Worm (Caenorhabditis elegans) whole organism, mixed stage, embryonic: ENCODE results near the gene zfp-2.
A peak's percentile ranks its signal among the peaks of the same experiment; 100 is the strongest.

Experiments used
- M03D4.4 ChIP-seq: sonication (generic microtip); optimal IDR thresholded peaks from 2 replicates; lab custom pipeline; 2017; ENCODE audit warnings: mild to moderate bottlenecking, missing genetic modification characterization, missing compliant biosample characterization
- bed-3 ChIP-seq: fragments of 200-800 bp; sonication (Bioruptor generic); optimal IDR thresholded peaks from 3 replicates; lab custom pipeline; 2018; ENCODE audit warnings: mild to moderate bottlenecking, missing genetic modification characterization, moderate library complexity, missing compliant biosample characterization
- blmp-1 ChIP-seq: fragments of 150-350 bp; optimal IDR thresholded peaks from 2 replicates; lab custom pipeline; 2014; ENCODE audit warnings: missing biosample characterization, missing genetic modification characterization
- ceh-39 ChIP-seq: fragments of 150-350 bp; optimal IDR thresholded peaks from 2 replicates; lab custom pipeline; 2014; ENCODE audit warnings: missing biosample characterization, missing genetic modification characterization
- ceh-43 ChIP-seq: fragments of 200-800 bp; sonication (Bioruptor generic); optimal IDR thresholded peaks from 2 replicates; lab custom pipeline; 2018; ENCODE audit warnings: mild to moderate bottlenecking, missing genetic modification characterization, moderate library complexity, missing compliant biosample characterization
- ceh-83 ChIP-seq: fragments of 200-800 bp; sonication (Bioruptor generic); optimal IDR thresholded peaks from 2 replicates; lab custom pipeline; 2018; ENCODE audit warnings: mild to moderate bottlenecking, missing genetic modification characterization, missing compliant biosample characterization
- ces-1 ChIP-seq: fragments of 150-350 bp; optimal IDR thresholded peaks from 2 replicates; lab custom pipeline; 2014; ENCODE audit warnings: missing biosample characterization, missing genetic modification reagents, missing genetic modification characterization
- drap-1 ChIP-seq: fragments of 200-800 bp; sonication (Bioruptor generic); optimal IDR thresholded peaks from 3 replicates; lab custom pipeline; 2018; ENCODE audit warnings: mild to moderate bottlenecking, missing genetic modification characterization, missing compliant biosample characterization
- elt-1 ChIP-seq: sonication (generic microtip); optimal IDR thresholded peaks from 2 replicates; lab custom pipeline; 2017; ENCODE audit warnings: missing genetic modification characterization, mild to moderate bottlenecking, missing compliant biosample characterization, antibody characterized with exemption, moderate library complexity, borderline replicate concordance; ENCODE audit not compliant: insufficient read depth
- elt-3 ChIP-seq: fragments of 150-350 bp; optimal IDR thresholded peaks from 2 replicates; lab custom pipeline; 2014; ENCODE audit warnings: missing biosample characterization, missing genetic modification characterization
- flh-1 ChIP-seq: fragments of 200-800 bp; sonication (Bioruptor generic); optimal IDR thresholded peaks from 2 replicates; lab custom pipeline; 2018; ENCODE audit warnings: mild to moderate bottlenecking, missing genetic modification characterization, moderate library complexity, missing compliant biosample characterization
- ham-2 ChIP-seq: fragments of 200-800 bp; sonication (Bioruptor generic); optimal IDR thresholded peaks from 2 replicates; lab custom pipeline; 2018; ENCODE audit warnings: mild to moderate bottlenecking, missing genetic modification characterization, missing compliant biosample characterization
- hlh-1 ChIP-seq: fragments of 150-350 bp; optimal IDR thresholded peaks from 2 replicates; lab custom pipeline; 2014; ENCODE audit warnings: missing biosample characterization, missing genetic modification reagents, missing genetic modification characterization
- lin-32 ChIP-seq: fragments of 200-800 bp; sonication (Bioruptor generic); optimal IDR thresholded peaks from 2 replicates; lab custom pipeline; 2018; ENCODE audit warnings: mild to moderate bottlenecking, missing genetic modification characterization, missing compliant biosample characterization
- lsy-2 ChIP-seq: fragments of 150-350 bp; optimal IDR thresholded peaks from 2 replicates; lab custom pipeline; 2014; ENCODE audit warnings: missing biosample characterization, missing genetic modification characterization
- mab-5 ChIP-seq: fragments of 150-350 bp; optimal IDR thresholded peaks from 2 replicates; lab custom pipeline; 2014; ENCODE audit warnings: missing biosample characterization, missing genetic modification characterization
- mep-1 ChIP-seq: fragments of 150-350 bp; optimal IDR thresholded peaks from 2 replicates; lab custom pipeline; 2017; ENCODE audit warnings: missing biosample characterization, missing genetic modification reagents, missing genetic modification characterization, inconsistent platforms
- mls-2 ChIP-seq: sonication (generic microtip); optimal IDR thresholded peaks from 2 replicates; lab custom pipeline; 2016; ENCODE audit warnings: mild to moderate bottlenecking, missing genetic modification characterization, moderate library complexity, missing compliant biosample characterization
- nhr-12 ChIP-seq: fragments of 150-350 bp; optimal IDR thresholded peaks from 2 replicates; lab custom pipeline; 2014; ENCODE audit warnings: missing biosample characterization, missing genetic modification characterization
- nhr-237 ChIP-seq: fragments of 150-350 bp; optimal IDR thresholded peaks from 2 replicates; lab custom pipeline; 2014; ENCODE audit warnings: missing biosample characterization, missing genetic modification characterization
- nhr-76 ChIP-seq: sonication (generic microtip); optimal IDR thresholded peaks from 2 replicates; lab custom pipeline; 2017; ENCODE audit warnings: missing biosample characterization, missing genetic modification characterization
- pha-4 ChIP-seq: fragments of 150-350 bp; optimal IDR thresholded peaks from 2 replicates; lab custom pipeline; 2018; ENCODE audit warnings: missing biosample characterization, missing genetic modification reagents, missing genetic modification characterization
- sem-2 ChIP-seq: fragments of 200-800 bp; sonication (Bioruptor generic); optimal IDR thresholded peaks from 2 replicates; lab custom pipeline; 2018; ENCODE audit warnings: mild to moderate bottlenecking, missing genetic modification characterization, missing compliant biosample characterization
- snpc-4 ChIP-seq: fragments of 150-350 bp; optimal IDR thresholded peaks from 2 replicates; lab custom pipeline; 2014; ENCODE audit warnings: missing biosample characterization, missing genetic modification characterization
- sptf-1 ChIP-seq: sonication (generic microtip); optimal IDR thresholded peaks from 2 replicates; lab custom pipeline; 2017; ENCODE audit warnings: mild to moderate bottlenecking, missing genetic modification characterization, moderate library complexity, missing compliant biosample characterization
- unc-120 ChIP-seq: sonication (generic microtip); optimal IDR thresholded peaks from 2 replicates; lab custom pipeline; 2017; ENCODE audit warnings: missing genetic modification characterization, missing compliant biosample characterization; ENCODE audit not compliant: poor library complexity, severe bottlenecking
- unc-39 ChIP-seq: fragments of 150-350 bp; optimal IDR thresholded peaks from 2 replicates; lab custom pipeline; 2014; ENCODE audit warnings: missing biosample characterization, missing genetic modification characterization
- unc-62 ChIP-seq: fragments of 150-350 bp; optimal IDR thresholded peaks from 2 replicates; lab custom pipeline; 2014; ENCODE audit warnings: missing biosample characterization, missing genetic modification reagents, missing genetic modification characterization
- zip-8 ChIP-seq: fragments of 150-350 bp; optimal IDR thresholded peaks from 2 replicates; lab custom pipeline; 2014; ENCODE audit warnings: missing biosample characterization, missing genetic modification characterization

The zfp-2 gene

ce11 chrII:9591071-9591470 is 33.6 kb downstream of the zfp-2 start, which contains the start of the genes E02H1.1 and tag-124:
TSS of gene E02H1.1 (minus strand) at chrII:9591164.
TSS of gene tag-124 (plus strand) at chrII:9591292.
- TF ChIP-seq elt-3 (tag; lab: Kevin White, UChicago) (no peak), mab-5 (no peak), nhr-237 (peak; percentile 37), lsy-2 (peak; percentile 25), ces-1 (peak; percentile 16), mep-1 (tag; lab: Kevin White, UChicago) (peak; percentile 28)

DNA sequence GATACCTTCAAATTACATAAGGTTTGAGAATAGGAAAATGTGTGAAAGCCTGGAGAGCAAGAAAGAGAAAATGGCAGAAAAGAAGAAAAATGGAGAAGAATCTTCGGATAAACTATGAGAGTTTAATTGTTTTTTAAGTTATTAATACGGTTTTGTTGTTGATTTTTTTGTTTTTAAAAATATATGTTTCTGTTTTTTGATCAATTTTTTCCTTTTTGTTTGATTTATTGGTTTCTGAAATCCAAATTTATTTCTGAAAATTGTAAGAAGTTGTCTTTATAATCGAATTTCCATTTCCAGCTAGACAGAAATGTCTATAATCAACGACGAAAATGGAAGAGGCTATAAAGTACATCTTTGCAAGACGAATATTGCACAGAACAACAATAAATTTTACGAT is 35.3 kb downstream of the zfp-2 start, which contains the start of gene parp-2:
Gene parp-2, plus strand, starts transcription at position 301 of the 400 bp plus-strand sequence.
- TF ChIP-seq lin-32 (GFP tag; lab: Kevin White, UChicago) (no peak), hlh-1 (tag; lab: Kevin White, UChicago) (no peak), ham-2 (GFP tag; lab: Kevin White, UChicago) (no peak), unc-120 (no peak), elt-3 (tag; lab: Kevin White, UChicago) (no peak), bed-3 (no peak), ceh-39 (no peak), ceh-43 (GFP tag; lab: Kevin White, UChicago) (no peak), nhr-237 (no peak), sptf-1 (tag; lab: Kevin White, UChicago) (no peak), unc-39 (no peak), mab-5 (no peak)

ce11 chrII:9594924-9595323 is 37.5 kb downstream of the zfp-2 start, which contains the start of gene E02H1.5:
TSS of gene E02H1.5 (plus strand) at chrII:9595224.
- TF ChIP-seq ceh-83 (GFP tag; lab: Kevin White, UChicago), result no peak

- no peak for TF ChIP-seq zip-8 (tag; lab: Kevin White, UChicago)
- TF ChIP-seq, all 35 proteins: peak for 0
These were observed 39.0 kb downstream of the zfp-2 start, which contains the start of gene E02H1.6 for ce11 chrII:9596401-9596800. TSS of gene E02H1.6 (plus strand) at chrII:9596701.

ce11 chrII:9597516-9598047 is 40.1 kb downstream of the zfp-2 start, which contains the start of gene mrpl-53:
TSS of gene mrpl-53 (plus strand) at chrII:9597622.
- TF ChIP-seq mab-5 (no peak), ces-1 (no peak), sem-2 (GFP tag; lab: Kevin White, UChicago) (no peak), nhr-76 (no peak), nhr-12 (no peak), ceh-43 (GFP tag; lab: Kevin White, UChicago) (no peak), flh-1 (GFP tag; lab: Kevin White, UChicago) (no peak), ceh-39 (no peak), lsy-2 (no peak)

- TF ChIP-seq ceh-43 (GFP tag; lab: Kevin White, UChicago), result no peak
- TF ChIP-seq mls-2 (tag; lab: Kevin White, UChicago), result no peak
These were observed 42.7 kb downstream of the zfp-2 start for ce11 chrII:9600022-9600722.

ce11 chrII:9601069-9601468 is 43.6 kb downstream of the zfp-2 start:
- TF ChIP-seq pha-4 (tag; lab: Kevin White, UChicago) (no peak), unc-120 (peak; percentile 5)

- TF ChIP-seq elt-3 (tag; lab: Kevin White, UChicago), result no peak
- no peak for TF ChIP-seq snpc-4 (tag; lab: Kevin White, UChicago)
- TF ChIP-seq drap-1 (GFP tag; lab: Kevin White, UChicago), result no peak
- no peak for TF ChIP-seq elt-1
- TF ChIP-seq lsy-2, result no peak
- no peak for TF ChIP-seq M03D4.4 (tag; lab: Kevin White, UChicago)
- TF ChIP-seq nhr-76, result no peak
- TF ChIP-seq nhr-12, result no peak
- no peak for TF ChIP-seq lin-32 (GFP tag; lab: Kevin White, UChicago)
- TF ChIP-seq blmp-1 (tag; lab: Kevin White, UChicago), result no peak
- TF ChIP-seq nhr-237, result no peak
- TF ChIP-seq unc-39, result no peak
- no peak for TF ChIP-seq hlh-1 (tag; lab: Kevin White, UChicago)
- no peak for TF ChIP-seq flh-1 (GFP tag; lab: Kevin White, UChicago)
- TF ChIP-seq sptf-1 (tag; lab: Kevin White, UChicago), result no peak
- TF ChIP-seq unc-62 (GFP tag; lab: Kevin White, UChicago), result no peak
- TF ChIP-seq ces-1, result no peak
These were observed 44.2 kb downstream of the zfp-2 start for ce11 chrII:9601679-9602078.
